Worm (Caenorhabditis elegans) whole organism, late embryonic: ENCODE data around the gene ugt-9.
"Not testable (repeated sequence)": the region's sequence is repeated elsewhere in the genome, so short reads cannot be mapped to it uniquely, and the experiment has no call there.

Experiments
- C08G9.2 ChIP-seq: sonication (generic microtip); optimal IDR thresholded peaks from 2 replicates; lab custom pipeline; 2016; ENCODE audit warnings: mild to moderate bottlenecking, missing genetic modification characterization, moderate library complexity, missing compliant biosample characterization
- C38D4.7 ChIP-seq: fragments of 200-800 bp; sonication (Bioruptor generic); optimal IDR thresholded peaks from 2 replicates; lab custom pipeline; 2018; ENCODE audit warnings: mild to moderate bottlenecking, missing genetic modification characterization, moderate library complexity, missing compliant biosample characterization
- F13H6.1 ChIP-seq: sonication (generic microtip); optimal IDR thresholded peaks from 2 replicates; lab custom pipeline; 2016; ENCODE audit warnings: missing genetic modification characterization, missing compliant biosample characterization
- K09A11.1 ChIP-seq: sonication (generic microtip); optimal IDR thresholded peaks from 2 replicates; lab custom pipeline; 2017; ENCODE audit warnings: antibody characterized with exemption, mild to moderate bottlenecking, missing genetic modification characterization, missing compliant biosample characterization; ENCODE audit not compliant: insufficient read depth
- T23F11.4 ChIP-seq: fragments of 200-800 bp; sonication (Bioruptor generic); optimal IDR thresholded peaks from 2 replicates; lab custom pipeline; 2018; ENCODE audit warnings: mild to moderate bottlenecking, missing genetic modification characterization, missing compliant biosample characterization
- ama-1 ChIP-seq: fragments of 150-350 bp; optimal IDR thresholded peaks from 2 replicates; lab custom pipeline; 2014
- ceh-24 ChIP-seq: sonication (generic microtip); optimal IDR thresholded peaks from 2 replicates; lab custom pipeline; 2016; ENCODE audit warnings: mild to moderate bottlenecking, missing genetic modification characterization, missing compliant biosample characterization
- ceh-34 ChIP-seq: sonication (generic microtip); optimal IDR thresholded peaks from 2 replicates; lab custom pipeline; 2016; ENCODE audit warnings: mild to moderate bottlenecking, missing genetic modification characterization, missing compliant biosample characterization
- ceh-45 ChIP-seq: fragments of 200-800 bp; sonication (Bioruptor generic); IDR thresholded peaks from 2 replicates; pipeline ENCODE4 v1.3.6; 2022; ENCODE audit warnings: missing genetic modification reagents, missing genetic modification characterization, missing compliant biosample characterization
- ceh-48 ChIP-seq: sonication (generic microtip); optimal IDR thresholded peaks from 2 replicates; lab custom pipeline; 2016; ENCODE audit warnings: missing genetic modification characterization, inconsistent platforms, missing compliant biosample characterization
- ceh-6 ChIP-seq: fragments of 200-800 bp; sonication (Bioruptor generic); optimal IDR thresholded peaks from 2 replicates; lab custom pipeline; 2018; ENCODE audit warnings: mild to moderate bottlenecking, missing genetic modification characterization, missing compliant biosample characterization
- ceh-9 ChIP-seq: sonication (generic microtip); optimal IDR thresholded peaks from 2 replicates; lab custom pipeline; 2016; ENCODE audit warnings: mild to moderate bottlenecking, missing genetic modification characterization, inconsistent platforms, missing compliant biosample characterization
- che-1 ChIP-seq: sonication (generic microtip); optimal IDR thresholded peaks from 2 replicates; lab custom pipeline; 2016; ENCODE audit warnings: mild to moderate bottlenecking, missing genetic modification characterization, missing compliant biosample characterization
- dmd-4 ChIP-seq: sonication (generic microtip); optimal IDR thresholded peaks from 2 replicates; lab custom pipeline; 2016; ENCODE audit warnings: borderline replicate concordance, missing genetic modification characterization, missing compliant biosample characterization
- dve-1 ChIP-seq: sonication (generic microtip); optimal IDR thresholded peaks from 2 replicates; lab custom pipeline; 2017; ENCODE audit warnings: antibody characterized with exemption, mild to moderate bottlenecking, missing genetic modification characterization, missing compliant biosample characterization
- fkh-10 ChIP-seq: fragments of 150-350 bp; optimal IDR thresholded peaks from 2 replicates; lab custom pipeline; 2014; ENCODE audit warnings: missing biosample characterization, missing genetic modification reagents, missing genetic modification characterization
- fkh-6 ChIP-seq: sonication (generic microtip); optimal IDR thresholded peaks from 2 replicates; lab custom pipeline; 2016; ENCODE audit warnings: missing genetic modification characterization, missing compliant biosample characterization
- hlh-13 ChIP-seq: fragments of 200-800 bp; sonication (Bioruptor generic); optimal IDR thresholded peaks from 2 replicates; lab custom pipeline; 2018; ENCODE audit warnings: mild to moderate bottlenecking, missing genetic modification characterization, missing compliant biosample characterization
- hlh-15 ChIP-seq: sonication (generic microtip); optimal IDR thresholded peaks from 2 replicates; lab custom pipeline; 2016; ENCODE audit warnings: missing genetic modification characterization, missing compliant biosample characterization
- hlh-6 ChIP-seq: sonication (generic microtip); optimal IDR thresholded peaks from 2 replicates; lab custom pipeline; 2016; ENCODE audit warnings: missing genotype, missing genetic modification characterization, missing compliant biosample characterization
- hlh-8 ChIP-seq: sonication (generic microtip); optimal IDR thresholded peaks from 2 replicates; lab custom pipeline; 2016; ENCODE audit warnings: missing genotype, missing genetic modification characterization, missing compliant biosample characterization
- mec-3 ChIP-seq: sonication (generic microtip); optimal IDR thresholded peaks from 2 replicates; lab custom pipeline; 2016; ENCODE audit warnings: borderline replicate concordance, missing genetic modification characterization, missing compliant biosample characterization
- nhr-11 ChIP-seq: fragments of 150-350 bp; optimal IDR thresholded peaks from 2 replicates; lab custom pipeline; 2014; ENCODE audit warnings: missing biosample characterization, missing genetic modification characterization
- npax-4 ChIP-seq: sonication (generic microtip); optimal IDR thresholded peaks from 2 replicates; lab custom pipeline; 2016; ENCODE audit warnings: missing genetic modification characterization, missing compliant biosample characterization
- odd-2 ChIP-seq: sonication (generic microtip); optimal IDR thresholded peaks from 2 replicates; lab custom pipeline; 2017; ENCODE audit warnings: antibody characterized with exemption, mild to moderate bottlenecking, missing genetic modification characterization, missing compliant biosample characterization
- pag-3 ChIP-seq: sonication (generic microtip); optimal IDR thresholded peaks from 2 replicates; lab custom pipeline; 2016; ENCODE audit warnings: missing compliant biosample characterization, missing genetic modification characterization, borderline replicate concordance
- pros-1 ChIP-seq: fragments of 150-350 bp; optimal IDR thresholded peaks from 2 replicates; lab custom pipeline; 2014; ENCODE audit warnings: missing biosample characterization, missing genetic modification reagents, missing genetic modification characterization
- rnt-1 ChIP-seq: sonication (generic microtip); optimal IDR thresholded peaks from 2 replicates; lab custom pipeline; 2016; ENCODE audit warnings: missing genetic modification characterization, missing compliant biosample characterization
- sox-2 ChIP-seq: fragments of 200-800 bp; sonication (Bioruptor generic); IDR thresholded peaks from 2 replicates; pipeline ENCODE4 v1.3.6; 2022; ENCODE audit warnings: missing genetic modification reagents, missing genetic modification characterization, missing compliant biosample characterization
- sox-4 ChIP-seq: sonication (generic microtip); optimal IDR thresholded peaks from 2 replicates; lab custom pipeline; 2017; ENCODE audit warnings: mild to moderate bottlenecking, missing genetic modification characterization, inconsistent platforms, missing compliant biosample characterization
- tbx-2 ChIP-seq: sonication (generic microtip); optimal IDR thresholded peaks from 2 replicates; lab custom pipeline; 2016; ENCODE audit warnings: missing genetic modification characterization, missing compliant biosample characterization
- unc-3 ChIP-seq, 2 experiments: fragments of 200-800 bp in 1 of 2; sonication (Bioruptor generic) in 1 of 2; sonication (generic microtip) in 1 of 2; conservative IDR thresholded peaks in 1 of 2; optimal IDR thresholded peaks in 1 of 2; 2 replicates each; pipeline versions ENCODE4 v1.3.6 to Lab custom; 2016 to 2022; ENCODE audit warnings: missing compliant biosample characterization in 2 of 2, missing genetic modification characterization in 2 of 2, missing genetic modification reagents in 1 of 2
- unc-55 ChIP-seq: sonication (generic microtip); optimal IDR thresholded peaks from 2 replicates; lab custom pipeline; 2017; ENCODE audit warnings: missing biosample characterization, missing genetic modification reagents, missing genetic modification characterization
- zip-5 ChIP-seq: sonication (generic microtip); optimal IDR thresholded peaks from 2 replicates; lab custom pipeline; 2016; ENCODE audit warnings: missing genetic modification characterization, missing compliant biosample characterization

The ugt-9 gene

ce11 chrV:4894971-4895370 is 877 bp upstream of the ugt-9 start, which contains the start of gene ugt-11:
TSS of gene ugt-11 (minus strand) at chrV:4895071.
- TF ChIP-seq ceh-45 (GFP tag; lab: Robert Waterston, UW) (no peak), dve-1 (no peak), unc-55 (no peak), ceh-9 (tag; lab: Kevin White, UChicago) (no peak), ceh-48 (tag; lab: Kevin White, UChicago) (no peak), nhr-11 (tag; lab: Kevin White, UChicago) (no peak), pag-3 (tag; lab: Kevin White, UChicago) (no peak), mec-3 (tag; lab: Kevin White, UChicago) (no peak), rnt-1 (tag; lab: Kevin White, UChicago) (no peak), npax-4 (tag; lab: Kevin White, UChicago) (no peak), C08G9.2 (tag; lab: Kevin White, UChicago) (no peak), hlh-6 (tag; lab: Kevin White, UChicago) (no peak), fkh-6 (tag; lab: Kevin White, UChicago) (no peak), hlh-13 (GFP tag; lab: Kevin White, UChicago) (no peak), ceh-24 (no peak), F13H6.1 (tag; lab: Kevin White, UChicago) (no peak), hlh-15 (tag; lab: Kevin White, UChicago) (no peak)

- TF ChIP-seq ama-1 (lab: Kevin White, UChicago); hlh-8 (tag; lab: Kevin White, UChicago); K09A11.1: not testable (repeated sequence)
Observed at ce11 chrV:4900020-4900419, 4.2 kb downstream of the ugt-9 start, which contains the start of gene ugt-10. TSS of gene ugt-10 (minus strand) at chrV:4900120.

- TF ChIP-seq ceh-48 (tag; lab: Kevin White, UChicago): no peak
- no peak for TF ChIP-seq tbx-2
- no peak for TF ChIP-seq pros-1 (tag; lab: Kevin White, UChicago)
Observed at ce11 chrV:4901074-4901473, 5.2 kb downstream of the ugt-9 start, which contains the start of gene ugt-67. TSS of gene ugt-67 (plus strand) at chrV:4901374.

ce11 chrV:4903696-4904095 is 7.8 kb downstream of the ugt-9 start, which contains the start of gene ugt-8:
TSS of gene ugt-8 (plus strand) at chrV:4903930.
- TF ChIP-seq dmd-4 (tag; lab: Kevin White, UChicago): no peak
- no peak for TF ChIP-seq ceh-6 (GFP tag; lab: Kevin White, UChicago)
- no peak for TF ChIP-seq hlh-15 (tag; lab: Kevin White, UChicago)
- no peak for TF ChIP-seq T23F11.4 (GFP tag; lab: Kevin White, UChicago)
- TF ChIP-seq che-1: no peak
- TF ChIP-seq C38D4.7 (GFP tag; lab: Kevin White, UChicago): no peak
- no peak for TF ChIP-seq sox-2 (GFP tag; lab: Robert Waterston, UW)
- TF ChIP-seq fkh-10 (GFP tag; lab: Kevin White, UChicago): no peak
- TF ChIP-seq unc-3 (GFP tag; conservative IDR thresholded peaks at IDR 0.05; lab: Robert Waterston, UW): no peak
- TF ChIP-seq unc-3 (tag; optimal IDR thresholded peaks at IDR 0.05; lab: Kevin White, UChicago): no peak
- no peak for TF ChIP-seq zip-5 (tag; lab: Kevin White, UChicago)

- no peak for TF ChIP-seq mec-3 (tag; lab: Kevin White, UChicago)
- TF ChIP-seq npax-4 (tag; lab: Kevin White, UChicago): no peak
- no peak for TF ChIP-seq odd-2
- no peak for TF ChIP-seq ceh-34 (tag; lab: Kevin White, UChicago)
- no peak for TF ChIP-seq tbx-2
- TF ChIP-seq hlh-8 (tag; lab: Kevin White, UChicago): no peak
- no peak for TF ChIP-seq dve-1
- TF ChIP-seq sox-4: no peak
- no peak for TF ChIP-seq unc-3 (GFP tag; conservative IDR thresholded peaks at IDR 0.05; lab: Robert Waterston, UW)
- no peak for TF ChIP-seq unc-3 (tag; optimal IDR thresholded peaks at IDR 0.05; lab: Kevin White, UChicago)
- TF ChIP-seq, all 69 proteins: peak for 0
Observed at ce11 chrV:4905953-4906352, 10.1 kb downstream of the ugt-9 start, which contains the start of gene ugt-14. TSS of gene ugt-14 (plus strand) at chrV:4906253.
